Worm (Caenorhabditis elegans): ENCODE measurements around the gene Y53G8AR.8.
"Not testable (repeated sequence)": the region's sequence is repeated elsewhere in the genome, so short reads cannot be mapped to it uniquely, and the experiment has no call there.

Gene Y53G8AR.8

DNA sequence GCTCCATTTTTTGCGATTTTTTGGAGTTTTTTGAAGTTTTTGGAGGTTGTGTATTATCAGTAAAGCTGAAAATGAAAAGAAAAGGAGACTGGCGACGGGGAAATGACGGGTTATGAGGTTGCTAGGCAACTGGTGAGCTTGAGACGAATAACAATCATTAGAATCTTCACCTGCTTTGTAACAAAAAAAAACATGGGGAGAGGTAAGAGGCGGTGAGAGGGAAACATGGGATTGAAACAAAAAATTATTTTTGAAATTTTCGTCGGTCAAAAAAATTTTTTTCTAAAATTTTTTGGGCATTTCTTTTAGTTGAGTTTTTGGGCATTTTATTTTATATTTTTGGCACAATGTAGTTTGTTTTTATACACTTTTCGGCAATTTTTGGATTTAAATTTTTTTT is 27.5 kb downstream of the Y53G8AR.8 start, which contains the start of gene Y53G8AM.7:
Gene Y53G8AM.7 (minus strand): TSS at position 101 of the 400 bp plus-strand sequence.
- no peak for TF ChIP-seq sea-1 (GFP tag; conservative IDR thresholded peaks at IDR 0.05)
- no peak for TF ChIP-seq tbx-11 (GFP tag; IDR thresholded peaks at IDR 0.05)
- TF ChIP-seq B0310.2 (tag; optimal IDR thresholded peaks at IDR 0.05), result no peak
- no peak for TF ChIP-seq flt-1 (GFP tag; IDR thresholded peaks at IDR 0.05)
- no peak for TF ChIP-seq hmbx-1 (tag; optimal IDR thresholded peaks at IDR 0.05)
- no peak for TF ChIP-seq scrt-1 (GFP tag; IDR thresholded peaks at IDR 0.05)
- no peak for TF ChIP-seq ama-1 (optimal IDR thresholded peaks at IDR 0.05)
- TF ChIP-seq hnd-1 (tag; optimal IDR thresholded peaks at IDR 0.05), result no peak
- TF ChIP-seq ceh-36 (tag; optimal IDR thresholded peaks at IDR 0.05), result no peak
- no peak for TF ChIP-seq ceh-13 (GFP tag; optimal IDR thresholded peaks at IDR 0.05)
- TF ChIP-seq tra-4 (tag; optimal IDR thresholded peaks at IDR 0.05), result no peak
- TF ChIP-seq F13C5.2 (tag; optimal IDR thresholded peaks at IDR 0.05), result no peak
- TF ChIP-seq aly-1 (tag; optimal IDR thresholded peaks at IDR 0.05), result no peak
- TF ChIP-seq ets-7 (tag; optimal IDR thresholded peaks at IDR 0.05), result no peak
- no peak for TF ChIP-seq pes-1 (GFP tag; IDR thresholded peaks at IDR 0.05)
- no peak for TF ChIP-seq tbx-37 (GFP tag; conservative IDR thresholded peaks at IDR 0.05)
- TF ChIP-seq hmg-4 (GFP tag; optimal IDR thresholded peaks at IDR 0.05), result no peak

DNA sequence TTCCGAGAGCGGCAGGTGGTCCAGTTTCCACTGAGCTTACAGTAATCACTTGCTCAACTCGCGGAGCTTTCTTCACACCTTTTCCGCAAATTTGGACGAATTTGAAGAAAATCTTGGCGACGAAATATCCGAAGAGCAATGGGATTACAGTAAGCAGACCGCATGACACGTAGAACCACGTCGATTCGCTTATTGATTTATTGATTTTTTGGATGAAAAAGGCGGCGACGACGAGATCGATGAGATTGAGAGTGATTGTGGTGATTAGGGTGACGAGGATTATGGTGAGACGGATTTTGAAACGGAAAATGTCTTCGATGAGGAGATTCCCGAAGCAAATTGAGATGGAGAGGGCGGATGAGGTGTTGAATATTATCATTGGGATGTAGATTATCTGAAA is 30.4 kb downstream of the Y53G8AR.8 start:
- TF ChIP-seq pes-1 (GFP tag; IDR thresholded peaks at IDR 0.05), result no peak
- no peak for TF ChIP-seq ceh-13 (GFP tag; optimal IDR thresholded peaks at IDR 0.05)
- no peak for TF ChIP-seq aly-1 (tag; optimal IDR thresholded peaks at IDR 0.05)
- TF ChIP-seq hmg-4 (GFP tag; optimal IDR thresholded peaks at IDR 0.05), result no peak
- TF ChIP-seq scrt-1 (GFP tag; IDR thresholded peaks at IDR 0.05), result no peak
- TF ChIP-seq ceh-36 (tag; optimal IDR thresholded peaks at IDR 0.05), result no peak
- TF ChIP-seq B0310.2 (tag; optimal IDR thresholded peaks at IDR 0.05), result no peak
- TF ChIP-seq sea-1 (GFP tag; conservative IDR thresholded peaks at IDR 0.05), result no peak
- TF ChIP-seq flt-1 (GFP tag; IDR thresholded peaks at IDR 0.05), result no peak
- TF ChIP-seq tbx-11 (GFP tag; IDR thresholded peaks at IDR 0.05), result no peak
- no peak for TF ChIP-seq hmbx-1 (tag; optimal IDR thresholded peaks at IDR 0.05)
- TF ChIP-seq ama-1 (optimal IDR thresholded peaks at IDR 0.05), result no peak
- no peak for TF ChIP-seq hnd-1 (tag; optimal IDR thresholded peaks at IDR 0.05)
- no peak for TF ChIP-seq ets-7 (tag; optimal IDR thresholded peaks at IDR 0.05)
- no peak for TF ChIP-seq tra-4 (tag; optimal IDR thresholded peaks at IDR 0.05)
- TF ChIP-seq tbx-37 (GFP tag; conservative IDR thresholded peaks at IDR 0.05), result no peak

DNA sequence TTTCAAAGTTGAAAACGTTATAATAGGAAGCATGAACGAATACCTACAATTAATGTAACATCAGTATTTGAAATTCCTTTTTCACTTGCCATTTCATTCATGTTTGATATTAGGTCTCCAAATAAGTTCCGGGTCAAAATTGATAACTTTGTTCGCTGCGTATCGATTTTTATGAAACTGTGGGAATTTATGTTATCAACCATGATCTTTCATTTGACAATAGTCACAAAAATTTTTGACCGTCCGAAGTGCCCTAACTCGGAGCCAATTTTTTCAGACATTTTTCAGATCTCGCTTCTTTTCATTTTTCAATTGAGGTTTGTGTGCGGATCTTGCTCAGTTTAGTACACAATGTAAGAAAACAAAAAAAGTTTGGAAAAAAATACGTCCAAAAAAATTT is 34.4 kb downstream of the Y53G8AR.8 start, which contains the start of gene Y53G8AM.6:
Gene Y53G8AM.6 (minus strand): TSS at position 101 of the 400 bp plus-strand sequence.
- TF ChIP-seq sea-1 (GFP tag; conservative IDR thresholded peaks at IDR 0.05); B0310.2 (tag; optimal IDR thresholded peaks at IDR 0.05); hmbx-1 (tag; optimal IDR thresholded peaks at IDR 0.05): not testable (repeated sequence)

DNA sequence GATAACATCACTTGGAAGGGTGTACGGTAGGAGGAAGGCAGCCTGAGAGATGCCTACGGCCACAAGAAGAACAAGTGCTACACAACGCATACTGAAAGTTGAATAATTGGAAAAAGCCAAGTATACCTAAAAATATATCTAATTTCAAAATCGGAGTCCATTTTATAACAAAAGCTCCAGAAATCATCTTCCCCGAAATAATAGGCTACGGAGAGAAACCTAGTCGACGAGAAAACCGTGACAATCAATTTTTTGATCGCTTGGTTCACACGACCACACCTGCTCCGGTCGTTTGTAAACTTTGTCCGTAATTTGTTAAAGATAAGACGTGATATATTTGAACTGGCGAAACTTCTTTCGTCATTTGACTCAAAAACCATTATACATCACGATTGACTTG is 35.8 kb downstream of the Y53G8AR.8 start, which contains the start of gene nspg-7.2:
Gene nspg-7.2 (minus strand): TSS at position 101 of the 400 bp plus-strand sequence.
- TF ChIP-seq hnd-1 (tag; optimal IDR thresholded peaks at IDR 0.05) (no peak), B0310.2 (tag; optimal IDR thresholded peaks at IDR 0.05) (no peak), pes-1 (GFP tag; IDR thresholded peaks at IDR 0.05) (no peak), tra-4 (tag; optimal IDR thresholded peaks at IDR 0.05) (no peak), hmbx-1 (tag; optimal IDR thresholded peaks at IDR 0.05) (no peak), tbx-11 (GFP tag; IDR thresholded peaks at IDR 0.05) (no peak), scrt-1 (GFP tag; IDR thresholded peaks at IDR 0.05) (no peak), hmg-4 (GFP tag; optimal IDR thresholded peaks at IDR 0.05) (no peak), ets-7 (tag; optimal IDR thresholded peaks at IDR 0.05) (no peak), F13C5.2 (tag; optimal IDR thresholded peaks at IDR 0.05) (no peak), sea-1 (GFP tag; conservative IDR thresholded peaks at IDR 0.05) (no peak)

DNA sequence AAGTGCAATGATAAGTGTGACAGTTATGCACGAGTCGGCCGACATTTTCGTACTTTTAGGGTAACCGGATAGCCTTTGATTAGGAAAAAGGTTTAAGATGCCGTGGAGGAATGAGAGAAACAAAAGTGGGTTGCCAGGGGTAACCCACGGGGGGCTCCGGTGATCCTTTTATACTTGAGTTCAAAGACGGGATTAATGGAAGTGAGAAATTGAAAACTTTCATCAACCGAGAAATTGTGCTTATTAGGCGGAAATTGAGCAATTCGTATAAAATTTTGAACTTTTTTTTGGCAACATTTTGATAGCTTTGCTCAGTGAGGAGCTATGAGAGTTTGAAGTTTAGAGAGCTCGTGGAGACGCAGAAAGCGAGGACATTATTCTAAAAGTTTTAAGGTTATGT is 38.6 kb downstream of the Y53G8AR.8 start, which contains the start of gene Y53G8AM.4:
Gene Y53G8AM.4 (minus strand): TSS at position 101 of the 400 bp plus-strand sequence.
- TF ChIP-seq hmbx-1 (tag; optimal IDR thresholded peaks at IDR 0.05), result no peak
- TF ChIP-seq aly-1 (tag; optimal IDR thresholded peaks at IDR 0.05), result no peak
- TF ChIP-seq tra-4 (tag; optimal IDR thresholded peaks at IDR 0.05), result no peak
- no peak for TF ChIP-seq ets-7 (tag; optimal IDR thresholded peaks at IDR 0.05)
- TF ChIP-seq hmg-4 (GFP tag; optimal IDR thresholded peaks at IDR 0.05), result no peak
- TF ChIP-seq B0310.2 (tag; optimal IDR thresholded peaks at IDR 0.05), result no peak
- TF ChIP-seq hnd-1 (tag; optimal IDR thresholded peaks at IDR 0.05), result no peak
- no peak for TF ChIP-seq pes-1 (GFP tag; IDR thresholded peaks at IDR 0.05)
- no peak for TF ChIP-seq ceh-36 (tag; optimal IDR thresholded peaks at IDR 0.05)
- no peak for TF ChIP-seq sea-1 (GFP tag; conservative IDR thresholded peaks at IDR 0.05)
- no peak for TF ChIP-seq flt-1 (GFP tag; IDR thresholded peaks at IDR 0.05)
- TF ChIP-seq F13C5.2 (tag; optimal IDR thresholded peaks at IDR 0.05), result no peak
- TF ChIP-seq tbx-11 (GFP tag; IDR thresholded peaks at IDR 0.05), result no peak

DNA sequence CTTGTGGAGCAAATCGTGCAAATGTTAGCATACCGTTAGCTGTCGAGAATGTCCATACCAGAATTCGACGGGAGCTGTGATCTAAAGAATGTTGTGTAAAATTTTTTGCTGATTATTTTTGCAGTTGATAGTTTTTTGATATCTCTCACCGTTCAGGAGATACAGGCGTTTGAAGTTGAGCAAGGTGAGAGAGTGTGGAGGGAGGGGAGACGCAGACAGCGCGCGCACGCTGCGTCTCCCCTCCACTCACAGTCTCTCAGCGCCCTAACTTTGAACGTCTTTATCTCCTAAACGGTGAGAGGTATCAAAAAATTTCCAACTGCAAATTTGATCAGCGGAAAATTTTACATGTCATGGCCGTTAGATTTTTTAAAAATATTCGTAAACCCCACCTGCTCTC is 39.1 kb downstream of the Y53G8AR.8 start:
- TF ChIP-seq tbx-37 (GFP tag; conservative IDR thresholded peaks at IDR 0.05), result no peak
- TF ChIP-seq flt-1 (GFP tag; IDR thresholded peaks at IDR 0.05), result no peak
- no peak for TF ChIP-seq ceh-36 (tag; optimal IDR thresholded peaks at IDR 0.05)
- no peak for TF ChIP-seq hnd-1 (tag; optimal IDR thresholded peaks at IDR 0.05)
- TF ChIP-seq F13C5.2 (tag; optimal IDR thresholded peaks at IDR 0.05), result no peak
- TF ChIP-seq ets-7 (tag; optimal IDR thresholded peaks at IDR 0.05), result no peak
- TF ChIP-seq B0310.2 (tag; optimal IDR thresholded peaks at IDR 0.05), result no peak
- TF ChIP-seq hmbx-1 (tag; optimal IDR thresholded peaks at IDR 0.05), result no peak
- TF ChIP-seq hmg-4 (GFP tag; optimal IDR thresholded peaks at IDR 0.05), result no peak
- no peak for TF ChIP-seq ceh-13 (GFP tag; optimal IDR thresholded peaks at IDR 0.05)
- no peak for TF ChIP-seq sea-1 (GFP tag; conservative IDR thresholded peaks at IDR 0.05)
- no peak for TF ChIP-seq aly-1 (tag; optimal IDR thresholded peaks at IDR 0.05)
- TF ChIP-seq ama-1 (optimal IDR thresholded peaks at IDR 0.05), result no peak

DNA sequence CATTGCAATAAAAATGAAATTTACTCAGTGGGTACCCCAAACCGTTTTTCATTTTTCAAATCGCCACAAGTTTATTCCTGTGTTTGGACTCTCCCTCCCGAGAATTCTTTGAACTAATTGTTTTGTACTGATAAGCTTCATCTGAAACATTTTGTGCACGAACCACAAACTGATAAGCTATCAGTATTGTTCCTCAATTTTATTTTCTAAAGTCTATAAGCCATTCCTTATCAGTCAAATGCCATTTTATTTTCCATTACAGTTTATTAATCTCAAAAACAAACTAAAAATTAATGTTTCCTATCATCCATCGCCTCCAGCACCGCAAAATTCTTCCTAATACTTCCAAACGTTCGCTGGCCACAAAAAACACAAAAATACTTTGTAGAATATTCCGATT is 40.4 kb downstream of the Y53G8AR.8 start:
- no peak for TF ChIP-seq ceh-13 (GFP tag; optimal IDR thresholded peaks at IDR 0.05)
- no peak for TF ChIP-seq hmg-4 (GFP tag; optimal IDR thresholded peaks at IDR 0.05)
- no peak for TF ChIP-seq hmbx-1 (tag; optimal IDR thresholded peaks at IDR 0.05)
- TF ChIP-seq ceh-36 (tag; optimal IDR thresholded peaks at IDR 0.05), result no peak
- TF ChIP-seq scrt-1 (GFP tag; IDR thresholded peaks at IDR 0.05), result no peak
- TF ChIP-seq flt-1 (GFP tag; IDR thresholded peaks at IDR 0.05), result no peak
- no peak for TF ChIP-seq tra-4 (tag; optimal IDR thresholded peaks at IDR 0.05)
- TF ChIP-seq hnd-1 (tag; optimal IDR thresholded peaks at IDR 0.05), result no peak
- TF ChIP-seq B0310.2 (tag; optimal IDR thresholded peaks at IDR 0.05), result no peak

Measured in whole organism, early embryonic.